Fruit fly (Drosophila melanogaster): Measurements from ENCODE around the gene CG9806.

CG9806 gene

DNA sequence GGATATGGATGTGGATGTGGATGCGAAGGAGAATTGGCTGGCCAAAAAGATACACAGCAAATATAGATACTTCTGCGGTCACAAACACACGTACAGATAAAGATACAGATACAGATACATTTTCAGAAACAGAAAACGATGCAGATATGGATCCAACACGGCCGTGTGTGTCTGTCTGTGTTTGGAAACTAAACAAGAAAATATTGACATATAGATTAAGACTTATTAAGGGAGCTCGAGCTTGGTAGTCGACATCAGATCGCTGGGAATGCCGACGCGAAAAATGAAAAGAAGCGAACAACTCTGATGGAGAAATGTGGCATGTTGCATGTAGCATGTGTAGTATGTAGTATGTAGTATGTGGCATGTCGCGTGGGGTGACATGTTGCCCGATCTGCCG is 44.8 kb downstream of the CG9806 start (continued):
- TF ChIP-seq CG8765 (GFP tag; IDR thresholded peaks at IDR 0.05) (no peak), CG10979 (tag; optimal IDR thresholded peaks at IDR 0.05) (no peak), D19A (tag; optimal IDR thresholded peaks at IDR 0.05) (no peak), btn (GFP tag; optimal IDR thresholded peaks at IDR 0.05) (peak; percentile 14), CG2120 (GFP tag; optimal IDR thresholded peaks at IDR 0.05) (no peak), dimm (GFP tag; IDR thresholded peaks at IDR 0.05) (no peak), CG18619 (GFP tag; optimal IDR thresholded peaks at IDR 0.05) (peak; percentile 40), CG30020 (tag; optimal IDR thresholded peaks at IDR 0.05) (no peak), twi (tag; optimal IDR thresholded peaks at IDR 0.05) (peak; percentile 0), CG10565 (GFP tag; optimal IDR thresholded peaks at IDR 0.05) (no peak), Rx (GFP tag; IDR thresholded peaks at IDR 0.05) (no peak), ash1 (GFP tag; optimal IDR thresholded peaks at IDR 0.05) (no peak), br (optimal IDR thresholded peaks at IDR 0.05) (no peak), CG14441 (GFP tag; IDR thresholded peaks at IDR 0.05) (no peak), CG1647 (GFP tag; optimal IDR thresholded peaks at IDR 0.05) (no peak), CG32772 (GFP tag; IDR thresholded peaks at IDR 0.05) (no peak), CG11398 (GFP tag; optimal IDR thresholded peaks at IDR 0.05) (peak; percentile 12), CG15269 (tag; optimal IDR thresholded peaks at IDR 0.05) (peak; percentile 23), CG3163 (GFP tag; optimal IDR thresholded peaks at IDR 0.05) (no peak), exex (tag; optimal IDR thresholded peaks at IDR 0.05) (no peak), scrt (GFP tag; optimal IDR thresholded peaks at IDR 0.05) (peak; percentile 16), Myb (GFP tag; optimal IDR thresholded peaks at IDR 0.05) (no peak), HmgZ (tag; optimal IDR thresholded peaks at IDR 0.05) (no peak), slp2 (GFP tag; optimal IDR thresholded peaks at IDR 0.05) (no peak), NC2α (GFP tag; optimal IDR thresholded peaks at IDR 0.05) (peak; percentile 5), CG3995 (GFP tag; optimal IDR thresholded peaks at IDR 0.05) (no peak), eve (GFP tag; optimal IDR thresholded peaks at IDR 0.05) (no peak), ase (GFP tag; IDR thresholded peaks at IDR 0.05) (no peak), Antp (GFP tag; optimal IDR thresholded peaks at IDR 0.05) (no peak), CG12744 (GFP tag; optimal IDR thresholded peaks at IDR 0.05) (peak; percentile 12), CG2202 (tag; optimal IDR thresholded peaks at IDR 0.05) (peak; percentile 74), schlank (tag; optimal IDR thresholded peaks at IDR 0.05) (no peak), NfI (GFP tag; optimal IDR thresholded peaks at IDR 0.05) (no peak), CG3407 (GFP tag; optimal IDR thresholded peaks at IDR 0.05) (peak; percentile 62), TFAM (GFP tag; optimal IDR thresholded peaks at IDR 0.05) (no peak), ems (GFP tag; optimal IDR thresholded peaks at IDR 0.05) (no peak), CG6791 (GFP tag; IDR thresholded peaks at IDR 0.05; ENCODE audit: partially characterized antibody) (no peak), salm (tag; optimal IDR thresholded peaks at IDR 0.05) (no peak), Dad (GFP tag; optimal IDR thresholded peaks at IDR 0.05) (no peak), CG10147 (GFP tag; optimal IDR thresholded peaks at IDR 0.05) (no peak), trh (GFP tag; optimal IDR thresholded peaks at IDR 0.05) (no peak), CG10366 (GFP tag; IDR thresholded peaks at IDR 0.05) (no peak), CG11504 (tag; optimal IDR thresholded peaks at IDR 0.05) (peak; percentile 15), Atf6 (GFP tag; IDR thresholded peaks at IDR 0.05) (no peak), pros (GFP tag; optimal IDR thresholded peaks at IDR 0.05) (no peak), CG15601 (tag; optimal IDR thresholded peaks at IDR 0.05) (peak; percentile 46), lola (GFP tag; optimal IDR thresholded peaks at IDR 0.05) (peak in 1 of 3 experiments; percentile 22), nau (GFP tag; optimal IDR thresholded peaks at IDR 0.05) (peak; percentile 23), Trl (optimal IDR thresholded peaks at IDR 0.05) (no peak), Trl (GFP tag; optimal IDR thresholded peaks at IDR 0.05) (peak; percentile 60), Nf-YC (tag; optimal IDR thresholded peaks at IDR 0.05) (no peak), sob (GFP tag; IDR thresholded peaks at IDR 0.05) (no peak), Hand (GFP tag; optimal IDR thresholded peaks at IDR 0.05) (no peak)
